In the genomic region with DNA sequence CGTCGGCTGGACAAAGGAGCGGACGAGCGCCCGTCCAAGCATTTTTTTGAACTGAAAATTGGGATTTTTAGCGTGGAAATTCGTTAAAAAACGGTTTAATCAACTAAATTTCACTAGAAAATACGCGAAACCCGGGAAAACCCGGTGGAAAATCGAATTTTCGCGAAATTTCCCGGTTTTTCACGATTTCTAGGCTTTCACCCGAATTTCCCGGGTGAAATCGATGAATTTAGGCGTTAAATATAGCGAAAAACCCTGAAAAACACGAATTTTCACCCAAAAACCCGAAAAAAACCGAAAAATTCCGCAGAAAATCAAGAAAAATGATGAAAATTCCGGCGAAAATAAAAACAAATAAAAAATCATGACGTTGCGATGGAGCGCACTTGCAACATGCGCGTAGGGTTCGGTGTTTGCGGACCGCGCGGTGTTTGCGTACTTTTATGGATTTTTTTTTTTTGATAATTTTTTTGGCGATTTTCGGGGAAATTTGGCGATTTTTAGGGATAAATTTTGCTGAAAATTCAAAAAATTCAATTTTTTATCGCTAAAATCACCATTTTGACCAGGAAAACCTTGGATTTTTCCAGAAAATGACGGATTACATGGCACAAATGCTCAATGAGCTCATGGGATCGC, we compare ENCODE assay signal across 4 worm cellular contexts.
TF ChIP-seq lines count a peak whose summit lies in the region.

A gene (minus strand): TSS at position 51 of the 639 bp plus-strand sequence.
A gene (plus strand): TSS at position 589 of the 639 bp plus-strand sequence.

TF ChIP-seq in whole organism, L2 larva, 48 proteins besides CTCF, POLR2A, EP300 and RAD21 (continues in another document):
- no peak for TF ChIP-seq ceh-82 (tag; optimal IDR thresholded peaks at IDR 0.05; lab: Kevin White, UChicago)
- peak; percentile 15 for TF ChIP-seq nhr-21 (tag; optimal IDR thresholded peaks at IDR 0.05; lab: Kevin White, UChicago)
- TF ChIP-seq sma-3 (GFP tag; optimal IDR thresholded peaks at IDR 0.05; lab: Kevin White, UChicago), result peak; percentile 70
- TF ChIP-seq R02D3.7 (tag; optimal IDR thresholded peaks at IDR 0.05; lab: Kevin White, UChicago), result peak; percentile 24
- no peak for TF ChIP-seq elt-3 (tag; optimal IDR thresholded peaks at IDR 0.05; lab: Kevin White, UChicago)
- no peak for TF ChIP-seq dmd-4 (tag; optimal IDR thresholded peaks at IDR 0.05; lab: Kevin White, UChicago)
- TF ChIP-seq ZK546.5 (tag; optimal IDR thresholded peaks at IDR 0.05; lab: Kevin White, UChicago), result no peak
- peak; percentile 74 for TF ChIP-seq F13H6.1 (tag; optimal IDR thresholded peaks at IDR 0.05; lab: Kevin White, UChicago)
- TF ChIP-seq unc-55 (GFP tag; optimal IDR thresholded peaks at IDR 0.05; lab: Kevin White, UChicago), result peak; percentile 95
- peak; percentile 71 for TF ChIP-seq nhr-25 (tag; optimal IDR thresholded peaks at IDR 0.05; lab: Kevin White, UChicago)
- no peak for TF ChIP-seq egl-27 (tag; optimal IDR thresholded peaks at IDR 0.05; lab: Kevin White, UChicago)
- no peak for TF ChIP-seq nhr-23 (tag; optimal IDR thresholded peaks at IDR 0.05; lab: Kevin White, UChicago)
- TF ChIP-seq crh-2 (tag; optimal IDR thresholded peaks at IDR 0.05; lab: Kevin White, UChicago), result peak; percentile 73
- peak; percentile 30 for TF ChIP-seq ztf-4 (tag; optimal IDR thresholded peaks at IDR 0.05; lab: Kevin White, UChicago)
- peak; percentile 68 for TF ChIP-seq mab-5 (tag; optimal IDR thresholded peaks at IDR 0.05; lab: Kevin White, UChicago)
- TF ChIP-seq C34F6.9 (tag; optimal IDR thresholded peaks at IDR 0.05; lab: Kevin White, UChicago), result peak; percentile 83
- peak; percentile 87 for TF ChIP-seq gmeb-1 (tag; optimal IDR thresholded peaks at IDR 0.05; lab: Kevin White, UChicago)
- no peak for TF ChIP-seq Y55F3AM.14 (GFP tag; optimal IDR thresholded peaks at IDR 0.05; lab: Kevin White, UChicago)
- TF ChIP-seq ceh-16 (tag; optimal IDR thresholded peaks at IDR 0.05; lab: Kevin White, UChicago), result no peak
- TF ChIP-seq snpc-4 (tag; optimal IDR thresholded peaks at IDR 0.05; lab: Kevin White, UChicago), result no peak
- no peak for TF ChIP-seq blmp-1 (tag; optimal IDR thresholded peaks at IDR 0.05; lab: Kevin White, UChicago; ENCODE audit: insufficient read depth)

TF ChIP-seq in whole organism, L4 larva, 104 proteins besides CTCF, POLR2A, EP300 and RAD21 (continues in another document):
- no peak for TF ChIP-seq sdz-12 (GFP tag; optimal IDR thresholded peaks at IDR 0.05; lab: Kevin White, UChicago)
- TF ChIP-seq fkh-10 (GFP tag; optimal IDR thresholded peaks at IDR 0.05; lab: Kevin White, UChicago), result peak; percentile 18
- peak; percentile 44; the same call in 1 of the 2 replicates for TF ChIP-seq tra-1 (GFP tag; IDR thresholded peaks at IDR 0.05; lab: Robert Waterston, UW)
- TF ChIP-seq nhr-48 (tag; optimal IDR thresholded peaks at IDR 0.05; lab: Kevin White, UChicago), result no peak
- peak; percentile 70 for TF ChIP-seq nhr-6 (tag; optimal IDR thresholded peaks at IDR 0.05; lab: Kevin White, UChicago)
- TF ChIP-seq dve-1 (tag; optimal IDR thresholded peaks at IDR 0.05; lab: Kevin White, UChicago; ENCODE audit: insufficient read depth), result peak; percentile 80
- TF ChIP-seq ztf-11 (tag; optimal IDR thresholded peaks at IDR 0.05; lab: Kevin White, UChicago), result no peak
- TF ChIP-seq hlh-30 (tag; optimal IDR thresholded peaks at IDR 0.05; lab: Kevin White, UChicago; ENCODE audit: insufficient read depth), result peak; percentile 81
- peak; percentile 99 for TF ChIP-seq lin-38 (GFP tag; IDR thresholded peaks at IDR 0.05; lab: Robert Waterston, UW)
- TF ChIP-seq nhr-102 (tag; optimal IDR thresholded peaks at IDR 0.05; lab: Kevin White, UChicago), result peak; percentile 54
- peak; percentile 54 for TF ChIP-seq hlh-11 (tag; optimal IDR thresholded peaks at IDR 0.05; lab: Kevin White, UChicago)
- TF ChIP-seq nhr-77 (tag; optimal IDR thresholded peaks at IDR 0.05; lab: Kevin White, UChicago), result peak; percentile 66
- peak; percentile 2 for TF ChIP-seq ama-1 (optimal IDR thresholded peaks at IDR 0.05; lab: Kevin White, UChicago)
- peak in 1 of 2 experiments; percentile 86 for TF ChIP-seq unc-62 (GFP tag; optimal IDR thresholded peaks at IDR 0.05 in 1 of 2; lab: Kevin White, UChicago)
- no peak for TF ChIP-seq unc-62 (tag; optimal IDR thresholded peaks at IDR 0.05; lab: Kevin White, UChicago)
- no peak for TF ChIP-seq ceh-82 (tag; optimal IDR thresholded peaks at IDR 0.05; lab: Kevin White, UChicago)
- 0 out of 2 replicates have a peak, but pooled peaks have one; percentile 33 for TF ChIP-seq dmd-6 (GFP tag; IDR thresholded peaks at IDR 0.05; lab: Robert Waterston, UW)
- TF ChIP-seq ctbp-1 (GFP tag; IDR thresholded peaks at IDR 0.05; lab: Robert Waterston, UW), result peak; percentile 29; the same call in 1 of the 2 replicates
- no peak for TF ChIP-seq zip-11 (GFP tag; IDR thresholded peaks at IDR 0.05; lab: Robert Waterston, UW)
- peak; percentile 1 for TF ChIP-seq zip-2 (tag; optimal IDR thresholded peaks at IDR 0.05; lab: Kevin White, UChicago)

TF ChIP-seq in whole organism, late embryonic, 69 proteins besides CTCF, POLR2A, EP300 and RAD21 (continues in another document):
- TF ChIP-seq rnt-1 (tag; optimal IDR thresholded peaks at IDR 0.05; lab: Kevin White, UChicago) (peak; percentile 35), elt-4 (tag; optimal IDR thresholded peaks at IDR 0.05; lab: Kevin White, UChicago) (no peak), C38D4.7 (GFP tag; optimal IDR thresholded peaks at IDR 0.05; lab: Kevin White, UChicago) (no peak), syd-9 (tag; optimal IDR thresholded peaks at IDR 0.05; lab: Kevin White, UChicago) (no peak), elt-2 (tag; optimal IDR thresholded peaks at IDR 0.05; lab: Kevin White, UChicago) (peak; percentile 54), ama-1 (optimal IDR thresholded peaks at IDR 0.05; lab: Kevin White, UChicago) (no peak), lin-11 (tag; optimal IDR thresholded peaks at IDR 0.05; lab: Kevin White, UChicago) (no peak), odd-2 (tag; optimal IDR thresholded peaks at IDR 0.05; lab: Kevin White, UChicago) (no peak), madf-2 (tag; optimal IDR thresholded peaks at IDR 0.05; lab: Kevin White, UChicago) (peak; percentile 9), pha-4 (tag; optimal IDR thresholded peaks at IDR 0.05; lab: Kevin White, UChicago) (no peak), pat-9 (tag; optimal IDR thresholded peaks at IDR 0.05; lab: Kevin White, UChicago) (peak; percentile 23), ceh-2 (tag; optimal IDR thresholded peaks at IDR 0.05; lab: Kevin White, UChicago) (peak; percentile 22), ceh-48 (tag; optimal IDR thresholded peaks at IDR 0.05; lab: Kevin White, UChicago) (peak; percentile 84), gmeb-2 (tag; optimal IDR thresholded peaks at IDR 0.05; lab: Kevin White, UChicago) (no peak), sox-2 (GFP tag; IDR thresholded peaks at IDR 0.05; lab: Robert Waterston, UW) (no peak), dve-1 (tag; optimal IDR thresholded peaks at IDR 0.05; lab: Kevin White, UChicago) (peak; percentile 25), ceh-34 (tag; optimal IDR thresholded peaks at IDR 0.05; lab: Kevin White, UChicago) (peak; percentile 20), nfya-1 (tag; optimal IDR thresholded peaks at IDR 0.05; lab: Kevin White, UChicago) (peak; percentile 74), nhr-11 (tag; optimal IDR thresholded peaks at IDR 0.05; lab: Kevin White, UChicago) (no peak), unc-42 (tag; optimal IDR thresholded peaks at IDR 0.05; lab: Kevin White, UChicago) (peak; percentile 38), T23F11.4 (GFP tag; optimal IDR thresholded peaks at IDR 0.05; lab: Kevin White, UChicago) (no peak), nhr-232 (tag; optimal IDR thresholded peaks at IDR 0.05; lab: Kevin White, UChicago) (no peak), hlh-8 (tag; optimal IDR thresholded peaks at IDR 0.05; lab: Kevin White, UChicago) (no peak), eyg-1 (tag; optimal IDR thresholded peaks at IDR 0.05; lab: Kevin White, UChicago) (no peak), hlh-13 (GFP tag; optimal IDR thresholded peaks at IDR 0.05; lab: Kevin White, UChicago) (no peak)

TF ChIP-seq in whole organism, mixed stage, embryonic, 35 proteins besides CTCF, POLR2A, EP300 and RAD21 (continues in another document):
- TF ChIP-seq cnd-1 (tag; optimal IDR thresholded peaks at IDR 0.05; lab: Kevin White, UChicago) (no peak), unc-120 (tag; optimal IDR thresholded peaks at IDR 0.05; lab: Kevin White, UChicago; ENCODE audit: poor library complexity, severe bottlenecking) (peak; percentile 8), ceh-83 (GFP tag; optimal IDR thresholded peaks at IDR 0.05; lab: Kevin White, UChicago) (peak; percentile 26), ceh-39 (tag; optimal IDR thresholded peaks at IDR 0.05; lab: Kevin White, UChicago) (peak; percentile 42), sptf-1 (tag; optimal IDR thresholded peaks at IDR 0.05; lab: Kevin White, UChicago) (peak; percentile 78), pha-4 (tag; optimal IDR thresholded peaks at IDR 0.05; lab: Kevin White, UChicago) (peak; percentile 64), ceh-43 (GFP tag; optimal IDR thresholded peaks at IDR 0.05; lab: Kevin White, UChicago) (no peak), ztf-11 (tag; optimal IDR thresholded peaks at IDR 0.05; lab: Kevin White, UChicago) (no peak), mep-1 (tag; optimal IDR thresholded peaks at IDR 0.05; lab: Kevin White, UChicago) (peak; percentile 85), nhr-12 (tag; optimal IDR thresholded peaks at IDR 0.05; lab: Kevin White, UChicago) (no peak), hlh-1 (tag; optimal IDR thresholded peaks at IDR 0.05; lab: Kevin White, UChicago) (no peak), nhr-76 (tag; optimal IDR thresholded peaks at IDR 0.05; lab: Kevin White, UChicago) (no peak), zip-8 (tag; optimal IDR thresholded peaks at IDR 0.05; lab: Kevin White, UChicago) (no peak), ces-1 (GFP tag; optimal IDR thresholded peaks at IDR 0.05; lab: Kevin White, UChicago) (peak; percentile 53), M03D4.4 (tag; optimal IDR thresholded peaks at IDR 0.05; lab: Kevin White, UChicago) (peak; percentile 75), drap-1 (GFP tag; optimal IDR thresholded peaks at IDR 0.05; lab: Kevin White, UChicago) (peak; percentile 2), blmp-1 (tag; optimal IDR thresholded peaks at IDR 0.05; lab: Kevin White, UChicago) (no peak), nhr-237 (tag; optimal IDR thresholded peaks at IDR 0.05; lab: Kevin White, UChicago) (peak; percentile 26), nhr-2 (tag; optimal IDR thresholded peaks at IDR 0.05; lab: Kevin White, UChicago) (no peak), snpc-4 (tag; optimal IDR thresholded peaks at IDR 0.05; lab: Kevin White, UChicago) (no peak), elt-3 (tag; optimal IDR thresholded peaks at IDR 0.05; lab: Kevin White, UChicago) (no peak), flh-1 (GFP tag; optimal IDR thresholded peaks at IDR 0.05; lab: Kevin White, UChicago) (no peak), tbx-8 (GFP tag; optimal IDR thresholded peaks at IDR 0.05; lab: Kevin White, UChicago) (no peak), bed-3 (GFP tag; optimal IDR thresholded peaks at IDR 0.05; lab: Kevin White, UChicago) (no peak), sem-2 (GFP tag; optimal IDR thresholded peaks at IDR 0.05; lab: Kevin White, UChicago) (no peak), ham-2 (GFP tag; optimal IDR thresholded peaks at IDR 0.05; lab: Kevin White, UChicago) (no peak), unc-62 (GFP tag; optimal IDR thresholded peaks at IDR 0.05; lab: Kevin White, UChicago) (no peak)
